Worm (Caenorhabditis elegans) whole organism, L1 larva: Measurements from ENCODE around the gene csn-6.

Experiments
- Y116A8C.19 ChIP-seq: sonication (generic microtip); optimal IDR thresholded peaks from 2 replicates; lab custom pipeline; 2016; ENCODE audit warnings: missing compliant biosample characterization, missing genetic modification characterization, borderline replicate concordance
- aha-1 ChIP-seq: fragments of 150-350 bp; optimal IDR thresholded peaks from 2 replicates; lab custom pipeline; 2014; ENCODE audit warnings: missing biosample characterization, missing genetic modification characterization
- egl-27 ChIP-seq, 2 experiments: fragments of 150-350 bp in 1 of 2; sonication (generic microtip); optimal IDR thresholded peaks; 3 replicates each; lab custom pipeline; 2017 to 2018; ENCODE audit warnings: missing biosample characterization in 2 of 2, missing genetic modification characterization in 2 of 2, missing genetic modification reagents in 2 of 2
- fkh-10 ChIP-seq: sonication (generic microtip); optimal IDR thresholded peaks from 2 replicates; lab custom pipeline; 2017; ENCODE audit warnings: missing biosample characterization, missing genetic modification reagents, missing genetic modification characterization
- nhr-11 ChIP-seq: fragments of 150-350 bp; optimal IDR thresholded peaks from 2 replicates; lab custom pipeline; 2014; ENCODE audit warnings: missing biosample characterization, missing genetic modification characterization
- nhr-76 ChIP-seq: sonication (generic microtip); optimal IDR thresholded peaks from 2 replicates; lab custom pipeline; 2017; ENCODE audit warnings: missing biosample characterization, missing genetic modification characterization
- snpc-4 ChIP-seq: fragments of 150-350 bp; optimal IDR thresholded peaks from 2 replicates; lab custom pipeline; 2014; ENCODE audit warnings: missing biosample characterization, missing genetic modification characterization
- unc-130 ChIP-seq: fragments of 150-350 bp; optimal IDR thresholded peaks from 2 replicates; lab custom pipeline; 2017; ENCODE audit warnings: missing biosample characterization, missing genetic modification characterization, inconsistent platforms
- unc-62 ChIP-seq: fragments of 150-350 bp; optimal IDR thresholded peaks from 2 replicates; lab custom pipeline; 2014; ENCODE audit warnings: missing biosample characterization, missing genetic modification reagents, missing genetic modification characterization
- unc-86 ChIP-seq: sonication (generic microtip); optimal IDR thresholded peaks from 2 replicates; lab custom pipeline; 2016; ENCODE audit warnings: missing genetic modification characterization, missing compliant biosample characterization

ce11 chrIV:13347232-13347715 lies 46.6 kb downstream of the csn-6 start, which contains the start of gene W02A2.9:
- no peak for TF ChIP-seq egl-27 (tag; optimal IDR thresholded peaks at IDR 0.05; lab: Kevin White, UChicago)
- no peak for TF ChIP-seq fkh-10 (GFP tag; lab: Kevin White, UChicago)
- TF ChIP-seq unc-86: no peak
- no peak for TF ChIP-seq unc-62 (GFP tag; lab: Kevin White, UChicago)
- no peak for TF ChIP-seq Y116A8C.19
- TF ChIP-seq nhr-76 (tag; lab: Kevin White, UChicago): no peak
- no peak for TF ChIP-seq aha-1 (tag; lab: Kevin White, UChicago)
- no peak for TF ChIP-seq unc-130 (tag; lab: Kevin White, UChicago)
- no peak for TF ChIP-seq snpc-4 (tag; lab: Kevin White, UChicago)
- no peak for TF ChIP-seq nhr-11 (tag; lab: Kevin White, UChicago)
